Fruit fly (Drosophila melanogaster): Measurements from ENCODE around the gene CG6833.

DNA sequence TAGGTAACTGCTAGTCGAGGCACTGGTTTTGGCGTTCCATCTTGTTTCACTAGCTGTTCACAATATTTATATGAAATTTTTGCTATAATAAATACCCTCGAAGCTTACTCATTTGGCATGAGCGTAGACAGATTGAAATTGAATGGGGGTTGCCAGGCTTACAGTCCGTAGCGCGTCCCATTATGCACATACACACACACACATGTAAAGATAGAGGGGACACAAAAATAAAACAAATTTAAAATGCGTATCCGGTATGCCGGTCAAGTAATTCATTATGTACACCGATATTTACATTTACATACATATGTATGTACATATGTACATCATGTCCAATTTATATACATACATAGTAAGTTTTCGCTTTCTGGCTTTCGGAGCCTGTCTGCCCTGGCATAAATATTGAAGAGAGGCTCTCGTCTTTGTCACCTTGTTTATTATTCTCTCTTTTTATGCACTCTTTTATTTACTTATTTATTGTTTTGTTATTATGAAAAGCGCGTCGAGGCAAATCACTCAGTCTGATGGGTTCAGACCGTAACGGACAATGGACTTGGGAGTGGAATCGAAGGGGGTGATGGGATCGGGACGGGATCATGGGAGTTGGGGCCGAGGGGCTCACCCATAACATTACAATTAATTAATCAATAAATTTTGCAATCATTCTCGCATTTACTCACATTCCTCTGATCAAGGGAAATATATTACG lies 8.4 kb downstream of the CG6833 start:
- TF ChIP-seq CG10669 (GFP tag; optimal IDR thresholded peaks at IDR 0.05) (peak; percentile 34), eg (GFP tag; IDR thresholded peaks at IDR 0.05) (peak; percentile 52; the same call in 2 of the 3 replicates), CG6163 (GFP tag; IDR thresholded peaks at IDR 0.05) (peak; percentile 36; the same call in 2 of the 3 replicates), Sox102F (GFP tag; optimal IDR thresholded peaks at IDR 0.05) (peak; percentile 51), CG8632 (GFP tag; optimal IDR thresholded peaks at IDR 0.05) (peak; percentile 30), CG15336 (GFP tag; IDR thresholded peaks at IDR 0.05) (0 out of 2 replicates have a peak, but pooled peaks have one; percentile 17), fd59A (GFP tag; optimal IDR thresholded peaks at IDR 0.05) (no peak), CG8319 (GFP tag; optimal IDR thresholded peaks at IDR 0.05) (peak; percentile 5), CG6854 (GFP tag; optimal IDR thresholded peaks at IDR 0.05) (peak; percentile 49), Hr39 (GFP tag; optimal IDR thresholded peaks at IDR 0.05) (peak; percentile 39), CG4318 (GFP tag; optimal IDR thresholded peaks at IDR 0.05) (no peak)
